Worm (Caenorhabditis elegans): ENCODE results near the gene cyp-34A6.

DNA sequence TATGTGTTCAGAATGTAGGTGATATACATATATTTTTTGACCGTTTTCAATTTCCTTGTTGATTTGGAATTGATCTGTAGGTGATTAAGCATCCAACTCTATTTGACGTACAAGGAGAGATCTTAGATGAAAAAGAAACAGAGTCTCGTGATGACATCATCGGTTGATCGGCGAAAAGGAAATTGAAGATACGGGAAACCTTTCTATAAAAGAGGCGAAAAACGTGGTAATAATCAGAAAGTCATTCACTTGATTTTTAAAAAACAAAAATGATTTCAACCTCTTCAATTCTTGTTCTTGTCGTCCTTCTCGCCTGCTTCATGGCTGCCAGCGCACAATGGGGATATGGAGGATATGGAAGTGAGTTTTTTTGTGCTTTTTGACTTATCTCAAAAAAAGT is 23.0 kb upstream of the cyp-34A6 start, which contains the start of gene nlp-29:
- TF ChIP-seq him-1 (tag; optimal IDR thresholded peaks at IDR 0.05) = no peak
- TF ChIP-seq W03F9.2 (tag; optimal IDR thresholded peaks at IDR 0.05) = no peak
